Fruit fly (Drosophila melanogaster): ENCODE results near the gene CG10654.

CG10654 gene

dm6 chr3L:12471471-12471978 lies 36.1 kb downstream of the CG10654 start, which contains the start of gene CG10616:
CG10616 (plus strand) TSS chr3L:12471728.
- peak; percentile 18 for TF ChIP-seq CrebA (GFP tag; optimal IDR thresholded peaks at IDR 0.05; ENCODE audit: borderline replicate concordance)
- no peak for TF ChIP-seq HLH106 (tag; optimal IDR thresholded peaks at IDR 0.05)
- TF ChIP-seq Jra (GFP tag; optimal IDR thresholded peaks at IDR 0.05), result peak; percentile 43
- TF ChIP-seq sv (GFP tag; optimal IDR thresholded peaks at IDR 0.05), result no peak
- TF ChIP-seq Rel (GFP tag; optimal IDR thresholded peaks at IDR 0.05), result no peak
- peak; percentile 95 for TF ChIP-seq Rel (tag; optimal IDR thresholded peaks at IDR 0.05)

DNA sequence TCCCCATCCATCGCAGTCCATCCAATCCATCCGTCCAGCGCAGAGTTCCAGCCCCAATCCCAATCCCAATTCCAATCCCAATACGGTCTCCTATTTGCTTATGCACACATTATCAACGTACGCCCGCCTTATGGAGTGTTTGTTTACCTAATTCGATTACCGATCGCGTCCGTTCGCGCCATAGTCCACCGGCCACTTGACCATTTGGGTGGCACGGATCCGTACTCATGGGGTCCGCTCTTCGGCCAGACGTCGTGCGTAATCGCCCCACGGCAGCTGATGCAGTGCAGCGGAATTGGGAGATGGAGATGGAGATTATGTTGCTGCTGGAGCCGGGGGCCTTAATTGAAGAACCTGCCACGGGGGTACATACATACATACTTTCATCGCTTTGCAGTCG lies 37.1 kb downstream of the CG10654 start:
- TF ChIP-seq fru (GFP tag; optimal IDR thresholded peaks at IDR 0.05), result no peak

- TF ChIP-seq usp (GFP tag; optimal IDR thresholded peaks at IDR 0.05) (no peak), brk (GFP tag; optimal IDR thresholded peaks at IDR 0.05) (no peak), HLH106 (tag; optimal IDR thresholded peaks at IDR 0.05) (no peak), Hr78 (GFP tag; optimal IDR thresholded peaks at IDR 0.05) (no peak), N (GFP tag; optimal IDR thresholded peaks at IDR 0.05) (no peak), Abd-B (GFP tag; optimal IDR thresholded peaks at IDR 0.05) (no peak)
Measured at dm6 chr3L:12469684-12470083, 38.0 kb downstream of the CG10654 start, which contains the start of gene CG32102. CG32102 (minus strand) TSS chr3L:12469784.

DNA sequence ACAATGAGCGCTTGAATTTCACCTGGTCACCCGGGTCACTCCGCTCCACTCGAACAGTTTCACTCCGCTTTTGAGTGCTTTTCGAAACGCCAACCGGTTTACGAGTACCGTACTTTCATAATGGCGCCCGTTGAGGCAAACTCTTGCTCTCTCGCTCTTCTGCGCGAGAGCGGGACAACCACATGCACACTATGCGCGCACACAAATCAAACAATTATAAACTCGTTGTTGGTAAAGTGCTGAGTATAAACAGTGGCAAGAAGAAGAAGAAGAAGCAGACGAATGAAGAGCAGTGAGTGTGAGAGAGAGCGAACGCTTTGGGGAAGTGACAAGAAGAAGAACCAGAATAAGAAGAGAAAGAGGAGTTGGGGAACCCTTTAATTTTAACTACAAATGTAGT lies 39.6 kb downstream of the CG10654 start, which contains the start of gene eyg:
eyg (minus strand) TSS at position 6 of the 400 bp plus-strand sequence.
- TF ChIP-seq usp (GFP tag; optimal IDR thresholded peaks at IDR 0.05) (no peak), fru (GFP tag; optimal IDR thresholded peaks at IDR 0.05) (peak; percentile 1), psq (GFP tag; optimal IDR thresholded peaks at IDR 0.05) (peak; percentile 84), Hr83 (GFP tag; optimal IDR thresholded peaks at IDR 0.05; ENCODE audit: poor library complexity, severe bottlenecking) (peak; percentile 57), HLH106 (tag; optimal IDR thresholded peaks at IDR 0.05) (no peak), sv (GFP tag; optimal IDR thresholded peaks at IDR 0.05) (no peak), Abd-B (GFP tag; optimal IDR thresholded peaks at IDR 0.05) (no peak), pan (optimal IDR thresholded peaks at IDR 0.05) (no peak), Hnf4 (GFP tag; optimal IDR thresholded peaks at IDR 0.05) (peak; percentile 23), br (GFP tag; optimal IDR thresholded peaks at IDR 0.05) (peak; percentile 6), Dif (GFP tag; optimal IDR thresholded peaks at IDR 0.05; ENCODE audit: partially characterized antibody) (peak; percentile 66), CrebA (GFP tag; optimal IDR thresholded peaks at IDR 0.05; ENCODE audit: borderline replicate concordance) (no peak), OdsH (GFP tag; optimal IDR thresholded peaks at IDR 0.05) (no peak), Mio (GFP tag; optimal IDR thresholded peaks at IDR 0.05) (no peak), CG32264 (GFP tag; optimal IDR thresholded peaks at IDR 0.05) (no peak), h (GFP tag; optimal IDR thresholded peaks at IDR 0.05) (peak; percentile 46), Rel (GFP tag; optimal IDR thresholded peaks at IDR 0.05) (no peak), Rel (tag; optimal IDR thresholded peaks at IDR 0.05) (peak; percentile 24), Vsx2 (GFP tag; optimal IDR thresholded peaks at IDR 0.05; ENCODE audit: partially characterized antibody) (peak; percentile 95), brk (GFP tag; optimal IDR thresholded peaks at IDR 0.05) (peak; percentile 15), lola (GFP tag; optimal IDR thresholded peaks at IDR 0.05) (no peak), dl (GFP tag; optimal IDR thresholded peaks at IDR 0.05; ENCODE audit: insufficient read depth in 1 of 2, partially characterized antibody in 2 of 2) (peak in 1 of 2 experiments; percentile 57), foxo (GFP tag; optimal IDR thresholded peaks at IDR 0.05) (no peak)

DNA sequence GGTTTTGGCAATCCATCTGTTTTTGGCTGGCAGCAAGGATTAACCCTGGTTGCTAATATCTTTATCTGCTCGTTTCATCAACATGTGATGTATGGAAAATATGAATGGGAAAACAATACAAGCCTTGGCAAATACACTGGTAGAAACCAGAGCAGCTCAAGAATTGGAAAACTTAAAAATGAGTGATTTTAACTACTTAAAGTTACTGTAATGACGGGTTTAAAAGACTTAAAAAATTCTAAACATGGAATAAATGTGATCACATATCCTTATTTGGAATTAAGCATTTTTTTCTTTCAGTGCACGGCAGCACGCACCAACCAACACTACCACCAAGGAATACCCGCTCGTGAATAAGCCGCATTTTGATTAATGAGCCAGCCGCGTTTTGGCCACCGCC lies 42.4 kb downstream of the CG10654 start:
- TF ChIP-seq psq (GFP tag; optimal IDR thresholded peaks at IDR 0.05) (no peak), HLH106 (tag; optimal IDR thresholded peaks at IDR 0.05) (peak; percentile 49), fru (GFP tag; optimal IDR thresholded peaks at IDR 0.05) (peak; percentile 32), dl (GFP tag; optimal IDR thresholded peaks at IDR 0.05; ENCODE audit: insufficient read depth in 1 of 2, partially characterized antibody in 2 of 2) (no peak), brk (GFP tag; optimal IDR thresholded peaks at IDR 0.05) (no peak), jim (GFP tag; optimal IDR thresholded peaks at IDR 0.05) (no peak), sage (GFP tag; optimal IDR thresholded peaks at IDR 0.05) (no peak)

- peak; percentile 73 for TF ChIP-seq Dfd (GFP tag; optimal IDR thresholded peaks at IDR 0.05)
- TF ChIP-seq Hr83 (GFP tag; optimal IDR thresholded peaks at IDR 0.05; ENCODE audit: poor library complexity, severe bottlenecking), result no peak
Measured at dm6 chr3L:12463580-12463979, 44.1 kb downstream of the CG10654 start.

Data from whole organism, wandering third instar larva.